Worm (Caenorhabditis elegans) whole organism, early embryonic: ENCODE measurements around the gene T08G3.6.

Source experiments
- ama-1 ChIP-seq: fragments of 150-350 bp; optimal IDR thresholded peaks from 2 replicates; lab custom pipeline; 2014
- ceh-13 ChIP-seq: fragments of 200-800 bp; sonication (Bioruptor generic); optimal IDR thresholded peaks from 2 replicates; lab custom pipeline; 2018; ENCODE audit warnings: mild to moderate bottlenecking, missing genetic modification characterization, missing compliant biosample characterization
- ceh-36 ChIP-seq: sonication (generic microtip); optimal IDR thresholded peaks from 2 replicates; lab custom pipeline; 2016; ENCODE audit warnings: missing genetic modification characterization, inconsistent platforms, missing compliant biosample characterization
- ets-7 ChIP-seq: sonication (generic microtip); optimal IDR thresholded peaks from 2 replicates; lab custom pipeline; 2016; ENCODE audit warnings: missing genotype, missing genetic modification characterization, missing compliant biosample characterization
- pes-1 ChIP-seq: fragments of 200-800 bp; sonication (Bioruptor generic); IDR thresholded peaks from 2 replicates; pipeline ENCODE4 v1.3.6; 2022; ENCODE audit warnings: missing genetic modification reagents, missing genetic modification characterization, missing compliant biosample characterization
- tbx-11 ChIP-seq: fragments of 200-800 bp; sonication (Bioruptor generic); IDR thresholded peaks from 2 replicates; pipeline ENCODE4 v1.3.6; 2022; ENCODE audit warnings: missing genetic modification characterization, missing compliant biosample characterization
- tra-4 ChIP-seq: sonication (generic microtip); optimal IDR thresholded peaks from 2 replicates; lab custom pipeline; 2017; ENCODE audit warnings: missing genetic modification characterization, missing compliant biosample characterization

DNA sequence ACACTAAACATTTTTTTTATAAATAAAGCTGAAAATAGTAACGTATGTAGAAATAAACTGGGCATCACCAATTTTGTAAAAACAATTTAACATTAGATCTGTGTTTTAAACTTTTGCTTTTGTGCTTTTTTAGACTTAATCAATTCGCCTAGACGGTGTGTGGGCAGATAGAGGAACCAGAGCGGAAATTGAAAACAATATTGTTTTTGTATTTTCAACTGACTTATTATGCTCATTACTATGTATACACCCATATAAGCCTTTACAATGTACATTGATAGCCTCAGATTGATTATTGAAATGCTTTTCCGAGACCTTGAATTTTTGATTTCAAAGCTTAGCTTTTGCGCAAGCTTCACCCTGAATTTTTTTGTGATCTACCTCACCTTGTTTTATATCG, 15.8 kb upstream of the T08G3.6 start, which contains the start of gene str-73:
- TF ChIP-seq tra-4 (no peak), ama-1 (lab: Kevin White, UChicago) (no peak), ceh-36 (tag; lab: Kevin White, UChicago) (no peak), pes-1 (no peak), ceh-13 (no peak), ets-7 (tag; lab: Kevin White, UChicago) (no peak), tbx-11 (GFP tag; lab: Robert Waterston, UW) (no peak)
